Worm (Caenorhabditis elegans) whole organism, L3 larva: Measurements from ENCODE around the gene ugt-15.

Experiments used
- ama-1 ChIP-seq: fragments of 150-350 bp; optimal IDR thresholded peaks from 2 replicates; lab custom pipeline; 2018
- ceh-16 ChIP-seq: sonication (generic microtip); optimal IDR thresholded peaks from 2 replicates; lab custom pipeline; 2017; ENCODE audit warnings: missing biosample characterization, missing genetic modification characterization
- ceh-28 ChIP-seq: fragments of 150-350 bp; optimal IDR thresholded peaks from 2 replicates; lab custom pipeline; 2014; ENCODE audit warnings: missing biosample characterization, missing genetic modification reagents, missing genetic modification characterization
- ceh-9 ChIP-seq: sonication (generic microtip); optimal IDR thresholded peaks from 2 replicates; lab custom pipeline; 2018; ENCODE audit warnings: missing biosample characterization, missing genetic modification characterization
- daf-12 ChIP-seq: fragments of 150-350 bp; optimal IDR thresholded peaks from 2 replicates; lab custom pipeline; 2014; ENCODE audit warnings: missing biosample characterization, missing genetic modification reagents, missing genetic modification characterization
- elt-1 ChIP-seq: fragments of 150-350 bp; optimal IDR thresholded peaks from 2 replicates; lab custom pipeline; 2014; ENCODE audit warnings: missing biosample characterization, missing genetic modification characterization
- elt-2 ChIP-seq: sonication (generic microtip); optimal IDR thresholded peaks from 2 replicates; lab custom pipeline; 2016; ENCODE audit warnings: missing genetic modification reagents, mild to moderate bottlenecking, missing genetic modification characterization, missing compliant biosample characterization
- elt-3 ChIP-seq, 3 experiments: fragments of 150-350 bp in 1 of 3; sonication (generic microtip) in 2 of 3; optimal IDR thresholded peaks; 2 replicates in 2 of 3; 4 replicates in 1 of 3; lab custom pipeline; 2014 to 2017; ENCODE audit warnings: missing biosample characterization in 3 of 3, missing genetic modification characterization in 3 of 3
- eor-1 ChIP-seq, 2 experiments: fragments of 150-350 bp; optimal IDR thresholded peaks; 2 replicates each; lab custom pipeline; 2014 to 2018; ENCODE audit warnings: missing biosample characterization in 2 of 2, missing genetic modification characterization in 2 of 2
- fkh-10 ChIP-seq: sonication (generic microtip); optimal IDR thresholded peaks from 2 replicates; lab custom pipeline; 2017; ENCODE audit warnings: missing biosample characterization, missing genetic modification reagents, missing genetic modification characterization
- jun-1 ChIP-seq: fragments of 150-350 bp; optimal IDR thresholded peaks from 2 replicates; lab custom pipeline; 2014; ENCODE audit warnings: missing biosample characterization, missing genetic modification reagents, missing genetic modification characterization
- lin-39 ChIP-seq: fragments of 150-350 bp; optimal IDR thresholded peaks from 2 replicates; lab custom pipeline; 2018; ENCODE audit warnings: missing biosample characterization, missing genetic modification reagents, missing genetic modification characterization
- lsy-12 ChIP-seq: sonication (generic microtip); optimal IDR thresholded peaks from 2 replicates; lab custom pipeline; 2016; ENCODE audit warnings: mild to moderate bottlenecking, missing genetic modification characterization, missing compliant biosample characterization
- nfya-1 ChIP-seq: sonication (generic microtip); optimal IDR thresholded peaks from 2 replicates; lab custom pipeline; 2017; ENCODE audit warnings: missing genetic modification characterization, mild to moderate bottlenecking, missing compliant biosample characterization, antibody characterized with exemption, moderate library complexity; ENCODE audit not compliant: insufficient read depth
- nhr-12 ChIP-seq: fragments of 150-350 bp; optimal IDR thresholded peaks from 2 replicates; lab custom pipeline; 2014; ENCODE audit warnings: missing biosample characterization, missing genetic modification characterization
- nhr-25 ChIP-seq: sonication (generic microtip); optimal IDR thresholded peaks from 2 replicates; lab custom pipeline; 2017; ENCODE audit warnings: missing biosample characterization, missing genetic modification characterization
- nhr-28 ChIP-seq: fragments of 150-350 bp; optimal IDR thresholded peaks from 2 replicates; lab custom pipeline; 2014; ENCODE audit warnings: missing biosample characterization, missing genetic modification characterization
- nhr-43 ChIP-seq: sonication (generic microtip); optimal IDR thresholded peaks from 2 replicates; lab custom pipeline; 2016; ENCODE audit warnings: mild to moderate bottlenecking, missing genetic modification characterization, missing compliant biosample characterization; ENCODE audit not compliant: poor library complexity, severe bottlenecking
- nhr-67 ChIP-seq: fragments of 150-350 bp; optimal IDR thresholded peaks from 2 replicates; lab custom pipeline; 2014; ENCODE audit warnings: missing biosample characterization, missing genetic modification characterization
- nhr-76 ChIP-seq: fragments of 150-350 bp; sonication (generic microtip); optimal IDR thresholded peaks from 5 replicates; lab custom pipeline; 2014; ENCODE audit warnings: missing biosample characterization, missing genetic modification characterization
- pha-4 ChIP-seq: fragments of 150-350 bp; optimal IDR thresholded peaks from 2 replicates; lab custom pipeline; 2014; ENCODE audit warnings: missing biosample characterization, missing genetic modification reagents, missing genetic modification characterization
- pqm-1 ChIP-seq: fragments of 150-350 bp; optimal IDR thresholded peaks from 2 replicates; lab custom pipeline; 2017; ENCODE audit warnings: missing biosample characterization, missing genetic modification characterization, inconsistent platforms
- sea-2 ChIP-seq: fragments of 150-350 bp; sonication (generic microtip); optimal IDR thresholded peaks from 4 replicates; lab custom pipeline; 2014; ENCODE audit warnings: missing biosample characterization, missing genetic modification reagents, missing genetic modification characterization
- snpc-4 ChIP-seq: fragments of 150-350 bp; optimal IDR thresholded peaks from 2 replicates; lab custom pipeline; 2014; ENCODE audit warnings: missing biosample characterization, missing genetic modification characterization
- unc-39 ChIP-seq: sonication (generic microtip); optimal IDR thresholded peaks from 4 replicates; lab custom pipeline; 2017; ENCODE audit warnings: missing biosample characterization, missing genetic modification characterization
- ztf-4 ChIP-seq: fragments of 150-350 bp; optimal IDR thresholded peaks from 2 replicates; lab custom pipeline; 2014; ENCODE audit warnings: missing biosample characterization, missing genetic modification characterization

ugt-15 gene

DNA sequence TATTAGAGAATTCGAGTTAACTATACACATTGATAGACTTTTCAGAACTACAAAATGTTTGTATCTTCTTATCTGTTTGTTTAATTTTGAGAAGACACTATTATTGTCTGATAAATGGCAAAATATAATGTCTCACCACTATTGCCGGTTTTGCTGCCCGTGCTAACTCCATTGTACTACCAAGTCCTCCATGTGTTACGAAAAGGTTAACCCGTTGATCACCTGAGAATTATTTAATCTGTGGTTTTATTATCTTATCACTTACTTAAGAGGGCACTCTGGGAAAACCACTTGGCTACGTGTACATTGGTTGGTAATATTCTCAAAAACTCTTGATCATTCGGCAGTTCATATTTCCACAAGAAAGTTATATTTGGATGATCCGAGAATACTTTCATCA is 31.4 kb upstream of the ugt-15 start:
- TF ChIP-seq nhr-28 (tag; lab: Kevin White, UChicago) (no peak), elt-2 (tag; lab: Kevin White, UChicago) (peak; percentile 35), pqm-1 (tag; lab: Kevin White, UChicago) (peak; percentile 75)

DNA sequence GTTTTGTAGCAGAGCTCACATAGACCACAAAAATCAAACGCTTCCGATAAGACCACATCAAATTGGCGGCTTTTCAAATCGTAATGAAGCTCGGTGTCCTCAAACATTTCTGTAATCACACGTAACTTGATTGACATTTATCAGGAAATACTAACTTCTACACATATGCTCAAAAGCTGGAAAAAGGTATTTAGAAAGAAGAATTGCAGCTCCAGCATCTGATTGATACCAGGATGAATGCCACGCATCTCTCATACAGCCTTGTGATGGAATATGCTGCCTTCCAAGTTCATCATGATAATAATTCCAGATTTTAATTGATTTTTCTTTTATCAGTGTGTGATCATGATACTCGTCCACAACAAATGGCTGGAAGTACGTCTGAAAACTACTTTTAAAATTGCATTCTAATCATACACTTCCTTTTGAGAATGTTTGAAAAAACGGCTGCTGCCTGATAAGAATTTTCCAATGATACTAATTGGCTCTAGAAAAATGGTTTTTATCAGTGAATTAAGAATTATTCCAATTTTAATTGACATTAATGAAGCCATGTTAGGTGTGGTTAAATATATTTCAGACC is 30.3 kb upstream of the ugt-15 start:
- TF ChIP-seq elt-2 (tag; lab: Kevin White, UChicago) (peak; percentile 76), nfya-1 (no peak)

DNA sequence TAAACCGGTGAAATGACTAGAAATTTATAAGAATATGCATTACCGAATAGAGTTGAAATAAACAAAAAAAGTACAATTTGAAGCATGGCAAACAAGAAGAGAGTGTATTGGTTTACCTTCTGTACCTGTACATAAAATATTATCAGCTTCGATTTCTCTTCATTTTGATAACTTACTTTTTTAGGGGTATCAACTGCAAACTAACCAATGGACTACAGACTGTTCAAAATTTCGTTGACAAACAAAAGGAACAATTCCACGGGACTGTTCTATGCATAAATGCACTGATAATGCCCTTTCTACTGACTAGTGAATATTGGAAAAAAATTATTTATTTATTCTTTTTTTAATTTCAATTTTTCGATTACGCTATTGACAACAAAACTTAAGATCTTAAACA is 29.3 kb upstream of the ugt-15 start, which contains the start of gene ugt-6:
Gene ugt-6 (minus strand): TSS at position 233 of the 400 bp plus-strand sequence.
- TF ChIP-seq pha-4 (tag; lab: Kevin White, UChicago) (no peak), elt-2 (tag; lab: Kevin White, UChicago) (peak; percentile 22), pqm-1 (tag; lab: Kevin White, UChicago) (peak; percentile 9)
- TF ChIP-seq, all 47 proteins: peak for 2

DNA sequence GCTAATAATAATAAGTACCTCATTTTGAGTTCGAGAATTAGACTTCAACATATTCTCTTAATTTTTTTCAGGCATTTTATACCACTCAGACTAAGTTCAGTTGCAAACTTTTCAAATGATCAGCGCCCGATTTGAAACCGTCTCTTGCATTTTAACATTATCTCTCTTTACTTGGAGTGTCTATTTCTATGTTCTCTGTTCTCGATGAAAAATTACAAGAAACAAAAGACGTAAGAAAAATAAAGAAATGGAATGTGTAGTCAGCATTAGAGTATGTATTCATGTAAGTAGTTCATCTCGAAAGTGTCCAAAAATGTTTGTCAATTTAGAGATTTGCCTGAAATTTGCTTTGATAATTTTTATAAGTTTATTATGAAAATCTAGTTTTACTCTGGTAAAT is 27.1 kb upstream of the ugt-15 start, which contains the start of gene ugt-3:
Gene ugt-3 (minus strand): TSS at position 101 of the 400 bp plus-strand sequence.
- no peak for TF ChIP-seq jun-1 (tag; lab: Kevin White, UChicago)
- no peak for TF ChIP-seq ama-1 (lab: Kevin White, UChicago)
- no peak for TF ChIP-seq nhr-25

DNA sequence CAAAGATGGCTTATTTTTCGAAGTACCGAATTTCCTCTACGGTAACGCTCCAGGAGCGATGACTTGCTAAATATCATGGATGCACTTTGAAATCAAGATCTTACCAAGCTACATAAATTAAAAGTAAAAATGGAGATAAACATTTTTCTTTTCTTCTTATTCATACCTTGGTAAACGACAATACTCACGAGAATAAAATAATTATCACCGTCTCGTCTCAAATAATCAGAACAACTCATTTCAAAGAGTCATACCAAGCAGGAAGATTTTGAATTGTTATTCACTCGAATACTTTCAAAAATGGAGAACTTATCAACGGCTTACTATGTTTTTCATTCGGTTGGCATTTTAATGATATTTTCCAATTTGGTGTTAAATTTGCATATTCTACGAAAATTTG is 24.0 kb upstream of the ugt-15 start, which contains the start of gene srbc-45:
Gene srbc-45 (plus strand): TSS at position 301 of the 400 bp plus-strand sequence.
- no peak for TF ChIP-seq ceh-9 (tag; lab: Kevin White, UChicago)

DNA sequence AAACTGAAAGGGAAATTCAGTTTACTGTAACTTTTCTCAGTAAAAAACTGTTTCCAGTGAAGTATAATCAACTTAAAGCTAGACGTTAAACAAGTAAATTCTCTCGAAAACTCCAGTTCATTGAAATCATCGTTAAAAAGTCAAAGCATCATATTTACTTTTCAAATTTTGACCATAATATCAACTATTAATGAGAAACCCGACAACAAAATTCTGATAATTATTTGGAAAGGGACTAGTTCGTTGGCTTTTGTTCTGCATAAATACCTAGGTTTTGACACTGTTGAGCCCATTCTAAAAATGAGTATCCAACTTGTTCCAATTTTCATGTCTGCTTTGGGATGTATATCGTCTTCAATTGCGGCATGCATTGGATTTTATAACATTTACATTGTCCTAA is 21.1 kb upstream of the ugt-15 start, which contains the start of gene ZC443.7:
Gene ZC443.7 (plus strand): TSS at position 301 of the 400 bp plus-strand sequence.
- no peak for TF ChIP-seq elt-3 (tag; optimal IDR thresholded peaks at IDR 0.05; lab: Kevin White, UChicago)

DNA sequence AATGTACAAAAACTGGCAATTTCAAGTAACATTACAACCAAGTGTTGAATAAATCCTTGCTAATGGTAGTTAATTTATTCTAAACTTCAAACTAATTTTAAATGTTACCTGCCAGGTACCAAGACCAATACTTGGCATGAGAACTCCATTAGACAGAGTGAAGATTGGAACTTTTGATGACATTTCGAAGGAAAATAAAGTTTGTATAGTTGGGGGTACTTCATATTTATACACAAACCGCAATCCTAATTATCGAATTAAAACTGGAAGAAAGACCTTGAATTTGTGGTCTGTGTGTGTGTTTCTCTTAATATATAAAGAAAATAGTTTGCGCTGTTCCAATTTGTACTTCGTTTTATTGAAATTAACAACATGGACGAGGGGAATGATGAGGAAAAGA is 17.4 kb upstream of the ugt-15 start, which contains the start of gene ZC443.1:
Gene ZC443.1 (minus strand): TSS at position 205 of the 400 bp plus-strand sequence.
- no peak for TF ChIP-seq nhr-67 (tag; lab: Kevin White, UChicago)
- no peak for TF ChIP-seq unc-39
- TF ChIP-seq ceh-16 = no peak
- no peak for TF ChIP-seq nhr-28 (tag; lab: Kevin White, UChicago)
- TF ChIP-seq nhr-76 = no peak
- TF ChIP-seq elt-1 = no peak
- TF ChIP-seq nhr-43 (tag; lab: Kevin White, UChicago) = no peak
- no peak for TF ChIP-seq nhr-25
- TF ChIP-seq ceh-28 (tag; lab: Kevin White, UChicago) = no peak
- TF ChIP-seq pqm-1 (tag; lab: Kevin White, UChicago) = no peak
- TF ChIP-seq snpc-4 (tag; lab: Kevin White, UChicago) = no peak
- TF ChIP-seq lsy-12 (tag; lab: Kevin White, UChicago) = no peak
- TF ChIP-seq nfya-1 = no peak
- no peak for TF ChIP-seq sea-2
- no peak for TF ChIP-seq eor-1 (tag; optimal IDR thresholded peaks at IDR 0.05; lab: Kevin White, UChicago)
- no peak for TF ChIP-seq ztf-4

DNA sequence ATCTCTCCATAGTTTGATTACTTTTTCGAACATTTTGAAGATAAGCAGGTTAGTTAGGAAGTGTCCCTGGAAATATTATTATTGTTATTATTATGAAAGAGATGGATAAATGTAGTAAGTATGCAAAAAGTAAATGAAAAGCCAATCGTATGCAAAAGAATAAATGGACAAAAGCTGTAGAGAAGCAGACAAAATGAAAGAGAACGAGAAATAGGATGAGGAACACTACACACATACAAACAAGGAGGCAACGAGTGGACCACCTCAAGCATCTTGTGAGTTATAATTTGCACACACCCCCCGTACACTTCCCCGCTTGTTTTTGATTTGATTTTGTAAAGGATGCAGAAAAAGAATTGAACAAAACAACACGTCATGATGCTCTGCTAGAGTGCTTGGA is 16.2 kb upstream of the ugt-15 start, which contains the start of gene ZC443.2:
Gene ZC443.2 (minus strand): TSS at position 67 of the 400 bp plus-strand sequence.
- TF ChIP-seq nhr-12 (tag; lab: Kevin White, UChicago) = no peak
- no peak for TF ChIP-seq lin-39
- TF ChIP-seq daf-12 = no peak
- TF ChIP-seq fkh-10 (GFP tag; lab: Kevin White, UChicago) = peak; percentile 46
